Fruit fly (Drosophila melanogaster): ENCODE data around the gene mRpL30.

- no peak for TF ChIP-seq CG8478 (optimal IDR thresholded peaks at IDR 0.05)
- TF ChIP-seq pan (optimal IDR thresholded peaks at IDR 0.05), result no peak
- no peak for TF ChIP-seq usp (GFP tag; optimal IDR thresholded peaks at IDR 0.05)
These were observed 43.6 kb upstream of the mRpL30 start for dm6 chrX:4604107-4604506.

Data from whole organism.